Fruit fly (Drosophila melanogaster) whole organism, embryonic: ENCODE measurements around the gene DCP2.

ENCODE experiments used
- ATbp ChIP-seq: fragments of 200-800 bp; sonication (Bioruptor generic); optimal IDR thresholded peaks from 2 replicates; lab custom pipeline; 2017; ENCODE audit warnings: missing biosample characterization, mild to moderate bottlenecking, missing genetic modification characterization, missing genetic modification reagents
- Ada2b ChIP-seq: fragments of 200-800 bp; sonication (Bioruptor generic); IDR thresholded peaks from 2 replicates; pipeline ENCODE4 v1.3.6; 2022; ENCODE audit warnings: missing biosample characterization, missing genetic modification characterization
- CG11504 ChIP-seq: fragments of 200-800 bp; sonication (Bioruptor generic); optimal IDR thresholded peaks from 3 replicates; lab custom pipeline; 2019; ENCODE audit warnings: missing biosample characterization, mild to moderate bottlenecking, missing genetic modification characterization, moderate library complexity
- CG4730 ChIP-seq: fragments of 200-800 bp; sonication (Bioruptor generic); IDR thresholded peaks from 2 replicates; pipeline ENCODE4 v1.3.6; 2022; ENCODE audit warnings: missing biosample characterization, missing genetic modification characterization
- CG6254 ChIP-seq: fragments of 200-800 bp; sonication (Bioruptor generic); optimal IDR thresholded peaks from 3 replicates; lab custom pipeline; 2017; ENCODE audit warnings: mild to moderate bottlenecking, missing biosample characterization, missing genetic modification reagents, missing genetic modification characterization
- CG7271 ChIP-seq: fragments of 200-800 bp; sonication (Bioruptor generic); optimal IDR thresholded peaks from 2 replicates; lab custom pipeline; 2018; ENCODE audit warnings: missing biosample characterization, mild to moderate bottlenecking, missing genetic modification characterization, moderate library complexity
- Hr78 ChIP-seq, 2 experiments: fragments of 200-800 bp in 1 of 2; fragments of >200 bp in 1 of 2; sonication (Bioruptor generic) in 1 of 2; optimal IDR thresholded peaks; 2 replicates each; lab custom pipeline; 2017 to 2019; ENCODE audit warnings: missing biosample characterization in 2 of 2, missing genetic modification characterization in 2 of 2, mild to moderate bottlenecking in 1 of 2, moderate library complexity in 1 of 2
- Med ChIP-seq: fragments of 200-800 bp; sonication (Bioruptor generic); peaks from one replicate; lab custom pipeline; 2016; ENCODE audit warnings: missing biosample characterization, missing genetic modification characterization, mild to moderate bottlenecking, inconsistent platforms, moderate library complexity
- Nf-YA ChIP-seq: fragments of 200-800 bp; sonication (Bioruptor generic); IDR thresholded peaks from 2 replicates; pipeline ENCODE4 v1.3.6; 2022; ENCODE audit warnings: missing biosample characterization, missing genetic modification characterization
- ac ChIP-seq: fragments of 200-800 bp; sonication (Bioruptor generic); optimal IDR thresholded peaks from 3 replicates; lab custom pipeline; 2017; ENCODE audit warnings: missing biosample characterization, mild to moderate bottlenecking, missing genetic modification characterization
- bigmax ChIP-seq: fragments of 200-800 bp; sonication (Bioruptor generic); optimal IDR thresholded peaks from 2 replicates; lab custom pipeline; 2018; ENCODE audit warnings: missing biosample characterization, mild to moderate bottlenecking, missing genetic modification characterization
- dm ChIP-seq: fragments of 200-800 bp; sonication (Bioruptor generic); optimal IDR thresholded peaks from 3 replicates; lab custom pipeline; 2016; ENCODE audit warnings: missing biosample characterization, missing genetic modification characterization
- mam ChIP-seq: fragments of 200-800 bp; sonication (Bioruptor generic); optimal IDR thresholded peaks from 3 replicates; lab custom pipeline; 2016; ENCODE audit warnings: missing biosample characterization, missing genetic modification characterization

DNA sequence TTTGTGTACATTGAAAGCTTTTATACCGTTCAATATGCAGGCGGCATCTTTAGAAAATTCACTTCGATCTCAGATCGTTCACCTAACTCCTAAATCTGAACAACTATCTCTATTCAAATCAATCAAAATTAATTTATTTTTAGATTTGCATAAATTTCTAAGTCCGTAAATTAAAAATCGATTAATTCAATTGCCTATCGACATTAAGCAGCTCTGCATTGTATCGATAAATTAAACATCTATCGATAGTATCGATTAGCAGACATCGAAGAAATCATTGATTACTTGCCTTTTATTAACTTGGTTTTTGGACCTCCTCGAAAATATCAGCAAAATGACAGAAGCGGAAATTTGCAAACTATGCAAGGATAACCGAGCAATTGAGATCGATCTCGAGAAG, 9.5 kb downstream of the DCP2 start, which contains the start of gene CkIIalpha-i1:
- TF ChIP-seq Ada2b (GFP tag; lab: Robert Waterston, UW) (no peak), dm (GFP tag; lab: Kevin White, UChicago) (no peak), ac (no peak), ATbp (GFP tag; lab: Kevin White, UChicago) (no peak), CG4730 (GFP tag; lab: Robert Waterston, UW) (no peak), Med (GFP tag; lab: Kevin White, UChicago) (peak; percentile 21), bigmax (GFP tag; lab: Kevin White, UChicago) (no peak), Hr78 (GFP tag; optimal IDR thresholded peaks at IDR 0.05; lab: Kevin White, UChicago) (no peak), mam (GFP tag; lab: Kevin White, UChicago) (no peak), Nf-YA (GFP tag; lab: Robert Waterston, UW) (no peak), CG11504 (no peak), CG6254 (GFP tag; lab: Kevin White, UChicago) (no peak), CG7271 (tag; lab: Kevin White, UChicago) (no peak)
